Worm (Caenorhabditis elegans): ENCODE results near the gene lst-5.
A peak's percentile ranks its signal among the peaks of the same experiment; 100 is the strongest.

lst-5 gene

ce11 chrII:7024897-7025852 lies 2.5 kb downstream of the lst-5 start, which contains the start of gene znf-598 (continued):
- TF ChIP-seq fkh-10 (GFP tag; optimal IDR thresholded peaks at IDR 0.05) (no peak), unc-62 (GFP tag; optimal IDR thresholded peaks at IDR 0.05) (no peak), dpl-1 (GFP tag; optimal IDR thresholded peaks at IDR 0.05) (peak; percentile 6 to 48 (median 12)), fkh-8 (tag; optimal IDR thresholded peaks at IDR 0.05) (no peak), nhr-11 (tag; optimal IDR thresholded peaks at IDR 0.05) (no peak), snu-23 (GFP tag; optimal IDR thresholded peaks at IDR 0.05) (peak; percentile 38), nhr-71 (tag; optimal IDR thresholded peaks at IDR 0.05) (peak; percentile 34), elt-3 (tag; optimal IDR thresholded peaks at IDR 0.05) (no peak), mdl-1 (tag; optimal IDR thresholded peaks at IDR 0.05) (no peak), egl-27 (tag; optimal IDR thresholded peaks at IDR 0.05) (no peak), ztf-4 (tag; optimal IDR thresholded peaks at IDR 0.05) (no peak), nhr-20 (tag; optimal IDR thresholded peaks at IDR 0.05) (peak; percentile 43), lsy-2 (tag; optimal IDR thresholded peaks at IDR 0.05) (peak; percentile 25 to 80), nhr-47 (tag; optimal IDR thresholded peaks at IDR 0.05) (peak; percentile 10), lin-14 (GFP tag; optimal IDR thresholded peaks at IDR 0.05) (peak; percentile 51), ama-1 (optimal IDR thresholded peaks at IDR 0.05) (no peak), unc-130 (tag; optimal IDR thresholded peaks at IDR 0.05) (no peak), ets-5 (GFP tag; IDR thresholded peaks at IDR 0.05) (no peak), isw-1 (GFP tag; IDR thresholded peaks at IDR 0.05) (peak; percentile 2; the same call in 1 of the 2 replicates), xbp-1 (tag; optimal IDR thresholded peaks at IDR 0.05) (peak; percentile 17), pag-3 (tag; optimal IDR thresholded peaks at IDR 0.05; ENCODE audit: borderline replicate concordance, insufficient read depth) (no peak), nhr-28 (tag; optimal IDR thresholded peaks at IDR 0.05) (no peak), ceh-90 (tag; optimal IDR thresholded peaks at IDR 0.05) (no peak), jun-1 (tag; optimal IDR thresholded peaks at IDR 0.05) (no peak), elt-2 (tag; optimal IDR thresholded peaks at IDR 0.05) (peak; percentile 10), tlp-1 (tag; optimal IDR thresholded peaks at IDR 0.05) (no peak), efl-1 (optimal IDR thresholded peaks at IDR 0.05) (peak; percentile 37 to 43), efl-1 (GFP tag; optimal IDR thresholded peaks at IDR 0.05 in 1 of 2) (peak; percentile 28 to 78), hlh-17 (GFP tag; optimal IDR thresholded peaks at IDR 0.05; ENCODE audit: borderline replicate concordance) (no peak), ceh-88 (GFP tag; IDR thresholded peaks at IDR 0.05) (no peak), swsn-7 (tag; optimal IDR thresholded peaks at IDR 0.05) (no peak), F16B12.6 (tag; optimal IDR thresholded peaks at IDR 0.05) (peak; percentile 17), nhr-85 (tag) (peak; percentile 70)

ce11 chrII:7029524-7029923 lies 6.8 kb downstream of the lst-5 start:
- TF ChIP-seq snu-23 (GFP tag; optimal IDR thresholded peaks at IDR 0.05) (no peak), ceh-8 (GFP tag; optimal IDR thresholded peaks at IDR 0.05) (no peak), sup-37 (GFP tag; optimal IDR thresholded peaks at IDR 0.05) (no peak), efl-1 (optimal IDR thresholded peaks at IDR 0.05) (no peak), efl-1 (GFP tag; optimal IDR thresholded peaks at IDR 0.05 in 1 of 2) (peak in 1 of 2 experiments; percentile 79), pqm-1 (tag; optimal IDR thresholded peaks at IDR 0.05) (no peak), nhr-90 (tag; optimal IDR thresholded peaks at IDR 0.05; ENCODE audit: poor library complexity) (no peak)

- peak in 1 of 2 experiments; percentile 36 for TF ChIP-seq lin-35 (GFP tag; optimal IDR thresholded peaks at IDR 0.05)
- TF ChIP-seq lsy-2 (tag; optimal IDR thresholded peaks at IDR 0.05) = peak in 1 of 2 experiments; percentile 6
- peak; percentile 17 for TF ChIP-seq nhr-20 (tag; optimal IDR thresholded peaks at IDR 0.05)
- TF ChIP-seq mef-2 (tag; optimal IDR thresholded peaks at IDR 0.05) = no peak
- TF ChIP-seq unc-86 (tag; optimal IDR thresholded peaks at IDR 0.05) = no peak
- no peak for TF ChIP-seq nhr-19 (GFP tag; conservative IDR thresholded peaks at IDR 0.05)
- TF ChIP-seq elt-2 (tag; optimal IDR thresholded peaks at IDR 0.05) = peak; percentile 61
- no peak for TF ChIP-seq irx-1 (tag; optimal IDR thresholded peaks at IDR 0.05)
- no peak for TF ChIP-seq aha-1 (tag; optimal IDR thresholded peaks at IDR 0.05)
- peak; percentile 33 for TF ChIP-seq blmp-1 (tag; optimal IDR thresholded peaks at IDR 0.05)
- TF ChIP-seq efl-1 (optimal IDR thresholded peaks at IDR 0.05) = no peak
- TF ChIP-seq efl-1 (GFP tag; optimal IDR thresholded peaks at IDR 0.05 in 1 of 2) = peak in 1 of 2 experiments; percentile 22
Measured at ce11 chrII:7031137-7031697, 8.5 kb downstream of the lst-5 start.
